Fruit fly (Drosophila melanogaster) whole organism, embryonic: Measurements from ENCODE around the gene Asator.

ENCODE experiments used
- CG10979 ChIP-seq: fragments of 200-800 bp; sonication (Bioruptor generic); optimal IDR thresholded peaks from 2 replicates; lab custom pipeline; 2018; ENCODE audit warnings: missing biosample characterization, mild to moderate bottlenecking, missing genetic modification characterization, moderate library complexity
- CG11695 ChIP-seq: fragments of 200-800 bp; sonication (Bioruptor generic); IDR thresholded peaks from 3 replicates; pipeline ENCODE4 v1.3.6; 2022; ENCODE audit warnings: missing biosample characterization, missing genetic modification characterization
- CG12299 ChIP-seq: fragments of 200-800 bp; sonication (Bioruptor generic); optimal IDR thresholded peaks from 2 replicates; lab custom pipeline; 2018; ENCODE audit warnings: missing biosample characterization, mild to moderate bottlenecking, missing genetic modification characterization
- CG14667 ChIP-seq: fragments of 200-800 bp; sonication (Bioruptor generic); IDR thresholded peaks from 2 replicates; pipeline ENCODE4 v1.3.6; 2022; ENCODE audit warnings: missing biosample characterization, missing genetic modification characterization
- CG14860 ChIP-seq: fragments of 200-800 bp; sonication (Bioruptor generic); IDR thresholded peaks from 3 replicates; pipeline ENCODE4 v1.3.6; 2022; ENCODE audit warnings: missing biosample characterization, missing genetic modification characterization; ENCODE audit not compliant: partially characterized antibody
- CG15601 ChIP-seq: fragments of 200-800 bp; sonication (Bioruptor generic); optimal IDR thresholded peaks from 3 replicates; lab custom pipeline; 2019; ENCODE audit warnings: missing biosample characterization, mild to moderate bottlenecking, missing genetic modification characterization, moderate library complexity
- CG15696 ChIP-seq: fragments of 200-800 bp; sonication (Bioruptor generic); optimal IDR thresholded peaks from 2 replicates; lab custom pipeline; 2019; ENCODE audit warnings: missing biosample characterization, mild to moderate bottlenecking, missing genetic modification characterization, moderate library complexity
- CG16813 ChIP-seq: fragments of 200-800 bp; sonication (Bioruptor generic); IDR thresholded peaks from 3 replicates; pipeline ENCODE4 v1.3.6; 2022; ENCODE audit warnings: missing biosample characterization, missing genetic modification characterization; ENCODE audit not compliant: partially characterized antibody
- CG17186 ChIP-seq: fragments of 200-800 bp; sonication (Bioruptor generic); optimal IDR thresholded peaks from 3 replicates; lab custom pipeline; 2017; ENCODE audit warnings: missing biosample characterization, missing genetic modification reagents, missing genetic modification characterization
- CG17328 ChIP-seq: fragments of 200-800 bp; sonication (Bioruptor generic); IDR thresholded peaks from 2 replicates; pipeline ENCODE4 v1.3.6; 2022; ENCODE audit warnings: missing biosample characterization, missing genetic modification characterization
- CG2129 ChIP-seq: fragments of 200-800 bp; sonication (Bioruptor generic); IDR thresholded peaks from 2 replicates; pipeline ENCODE4 v1.3.6; 2022; ENCODE audit warnings: missing biosample characterization, missing genetic modification characterization; ENCODE audit not compliant: partially characterized antibody
- CG3281 ChIP-seq: fragments of 200-800 bp; sonication (Bioruptor generic); optimal IDR thresholded peaks from 3 replicates; lab custom pipeline; 2017; ENCODE audit warnings: missing biosample characterization, mild to moderate bottlenecking, missing genetic modification characterization
- CG34376 ChIP-seq: fragments of 200-800 bp; sonication (Bioruptor generic); optimal IDR thresholded peaks from 2 replicates; lab custom pipeline; 2018; ENCODE audit warnings: missing biosample characterization, mild to moderate bottlenecking, missing genetic modification characterization
- CG42726 ChIP-seq: fragments of 200-800 bp; sonication (Bioruptor generic); IDR thresholded peaks from 2 replicates; pipeline ENCODE4 v1.3.6; 2022; ENCODE audit warnings: missing biosample characterization, missing genetic modification characterization; ENCODE audit not compliant: partially characterized antibody
- CG4424 ChIP-seq: fragments of 200-800 bp; sonication (Bioruptor generic); optimal IDR thresholded peaks from 3 replicates; lab custom pipeline; 2016; ENCODE audit warnings: missing biosample characterization, missing genetic modification characterization
- CG4854 ChIP-seq: fragments of 200-800 bp; sonication (Bioruptor generic); optimal IDR thresholded peaks from 2 replicates; lab custom pipeline; 2016; ENCODE audit warnings: missing biosample characterization, missing genetic modification characterization, inconsistent platforms
- CG6791 ChIP-seq: fragments of 200-800 bp; sonication (Bioruptor generic); IDR thresholded peaks from 3 replicates; pipeline ENCODE4 v1.3.6; 2022; ENCODE audit warnings: missing biosample characterization, missing genetic modification characterization; ENCODE audit not compliant: partially characterized antibody
- CG8924 ChIP-seq: fragments of 200-800 bp; optimal IDR thresholded peaks from 3 replicates; lab custom pipeline; 2019; ENCODE audit warnings: missing biosample characterization, mild to moderate bottlenecking, missing genetic modification characterization, moderate library complexity
- CTCF ChIP-seq: fragments of 200-800 bp; sonication (Bioruptor generic); optimal IDR thresholded peaks from 2 replicates; lab custom pipeline; 2017; ENCODE audit warnings: missing biosample characterization, mild to moderate bottlenecking, missing genetic modification characterization, moderate library complexity
- Dll ChIP-seq: fragments of 200-800 bp; sonication (Bioruptor generic); IDR thresholded peaks from 4 replicates; pipeline ENCODE4 v1.3.6; 2022; ENCODE audit warnings: missing biosample characterization, missing genetic modification characterization; ENCODE audit not compliant: partially characterized antibody
- Dp ChIP-seq: fragments of 200-800 bp; sonication (Bioruptor generic); optimal IDR thresholded peaks from 2 replicates; lab custom pipeline; 2018; ENCODE audit warnings: missing biosample characterization, mild to moderate bottlenecking, missing genetic modification characterization, moderate library complexity
- E2f2 ChIP-seq: fragments of 200-800 bp; sonication (Bioruptor generic); IDR thresholded peaks from 2 replicates; pipeline ENCODE4 v1.3.6; 2022; ENCODE audit warnings: missing biosample characterization, missing genetic modification characterization
- Eip74EF ChIP-seq, 2 experiments: fragments of 200-800 bp in 1 of 2; fragments of >200 bp in 1 of 2; sonication (Bioruptor generic) in 1 of 2; optimal IDR thresholded peaks; 2 replicates each; lab custom pipeline; 2017 to 2019; ENCODE audit warnings: missing biosample characterization in 2 of 2, missing genetic modification characterization in 2 of 2, mild to moderate bottlenecking in 1 of 2, moderate library complexity in 1 of 2
- Ets97D ChIP-seq: fragments of 200-800 bp; sonication (Bioruptor generic); optimal IDR thresholded peaks from 3 replicates; lab custom pipeline; 2016; ENCODE audit warnings: missing biosample characterization, missing genetic modification characterization
- Hr3 ChIP-seq: fragments of 200-800 bp; sonication (Bioruptor generic); optimal IDR thresholded peaks from 3 replicates; lab custom pipeline; 2016; ENCODE audit warnings: missing biosample characterization, missing genetic modification characterization
- Hsf ChIP-seq: fragments of 200-800 bp; sonication (Bioruptor generic); optimal IDR thresholded peaks from 3 replicates; lab custom pipeline; 2016; ENCODE audit warnings: missing biosample characterization, missing genetic modification characterization
- Myb ChIP-seq: fragments of 200-800 bp; sonication (Bioruptor generic); optimal IDR thresholded peaks from 2 replicates; lab custom pipeline; 2016; ENCODE audit warnings: missing biosample characterization, missing genetic modification characterization
- Nf-YB ChIP-seq: fragments of 200-800 bp; sonication (Bioruptor generic); optimal IDR thresholded peaks from 3 replicates; lab custom pipeline; 2019; ENCODE audit warnings: missing biosample characterization, mild to moderate bottlenecking, missing genetic modification characterization, moderate library complexity
- NfI ChIP-seq: fragments of 200-800 bp; sonication (Bioruptor generic); optimal IDR thresholded peaks from 3 replicates; lab custom pipeline; 2018; ENCODE audit warnings: missing biosample characterization, mild to moderate bottlenecking, missing genetic modification characterization, moderate library complexity
- Side ChIP-seq: fragments of 200-800 bp; sonication (Bioruptor generic); optimal IDR thresholded peaks from 2 replicates; lab custom pipeline; 2016; ENCODE audit warnings: missing biosample characterization, missing genetic modification characterization
- Sox100B ChIP-seq: fragments of 200-800 bp; sonication (Bioruptor generic); optimal IDR thresholded peaks from 3 replicates; lab custom pipeline; 2018; ENCODE audit warnings: missing biosample characterization, mild to moderate bottlenecking, missing genetic modification characterization
- abd-A ChIP-seq: fragments of 200-800 bp; sonication (Bioruptor generic); optimal IDR thresholded peaks from 3 replicates; lab custom pipeline; 2019; ENCODE audit warnings: missing biosample characterization, mild to moderate bottlenecking, missing genetic modification characterization, moderate library complexity
- az2 ChIP-seq: fragments of 200-800 bp; sonication (Bioruptor generic); optimal IDR thresholded peaks from 3 replicates; lab custom pipeline; 2016; ENCODE audit warnings: missing biosample characterization, missing genetic modification characterization
- bbx ChIP-seq: fragments of 200-800 bp; sonication (Bioruptor generic); IDR thresholded peaks from 2 replicates; pipeline ENCODE4 v1.3.6; 2022; ENCODE audit warnings: missing biosample characterization, missing genetic modification characterization; ENCODE audit not compliant: partially characterized antibody
- corto ChIP-seq: fragments of 200-800 bp; sonication (Bioruptor generic); optimal IDR thresholded peaks from 2 replicates; lab custom pipeline; 2016; ENCODE audit warnings: missing biosample characterization, mild to moderate bottlenecking, missing genetic modification characterization, moderate library complexity
- dpn ChIP-seq, 2 experiments: fragments of 200-800 bp; sonication (Bioruptor generic); optimal IDR thresholded peaks; 3 replicates each; lab custom pipeline; 2016; ENCODE audit warnings: missing biosample characterization in 2 of 2, missing genetic modification characterization in 2 of 2
- gsb-n ChIP-seq: fragments of 200-800 bp; sonication (Bioruptor generic); optimal IDR thresholded peaks from 3 replicates; lab custom pipeline; 2018; ENCODE audit warnings: missing biosample characterization, mild to moderate bottlenecking, missing genetic modification characterization
- lilli ChIP-seq: fragments of 200-800 bp; sonication (Bioruptor generic); optimal IDR thresholded peaks from 3 replicates; lab custom pipeline; 2016; ENCODE audit warnings: missing biosample characterization, missing genetic modification characterization
- mirr ChIP-seq: fragments of 200-800 bp; sonication (Bioruptor generic); optimal IDR thresholded peaks from 3 replicates; lab custom pipeline; 2018; ENCODE audit warnings: missing biosample characterization, mild to moderate bottlenecking, missing genetic modification characterization
- onecut ChIP-seq: fragments of 200-800 bp; sonication (Bioruptor generic); IDR thresholded peaks from 2 replicates; pipeline ENCODE4 v1.3.6; 2022; ENCODE audit warnings: missing biosample characterization, missing genetic modification characterization
- p53 ChIP-seq: fragments of 200-800 bp; sonication (Bioruptor generic); optimal IDR thresholded peaks from 2 replicates; lab custom pipeline; 2016; ENCODE audit warnings: missing biosample characterization, missing genetic modification characterization
- pita ChIP-seq: fragments of 200-800 bp; sonication (Bioruptor generic); optimal IDR thresholded peaks from 2 replicates; lab custom pipeline; 2017; ENCODE audit warnings: missing biosample characterization, mild to moderate bottlenecking, missing genetic modification characterization
- row ChIP-seq: fragments of 200-800 bp; sonication (Bioruptor generic); IDR thresholded peaks from 3 replicates; pipeline ENCODE4 v1.3.6; 2022; ENCODE audit warnings: missing biosample characterization, missing genetic modification characterization
- sens-2 ChIP-seq: fragments of 200-800 bp; sonication (Bioruptor generic); IDR thresholded peaks from 2 replicates; pipeline ENCODE4 v1.3.6; 2022; ENCODE audit warnings: missing biosample characterization, missing genetic modification characterization
- ssp ChIP-seq: fragments of 200-800 bp; sonication (Bioruptor generic); IDR thresholded peaks from 2 replicates; pipeline ENCODE4 v1.3.6; 2022; ENCODE audit warnings: missing biosample characterization, missing genetic modification characterization
- tgo ChIP-seq: fragments of 200-800 bp; sonication (Bioruptor generic); IDR thresholded peaks from 3 replicates; pipeline ENCODE4 v1.3.6; 2022; ENCODE audit warnings: missing biosample characterization, missing genetic modification characterization
- trem ChIP-seq: fragments of 200-800 bp; optimal IDR thresholded peaks from 3 replicates; lab custom pipeline; 2019; ENCODE audit warnings: missing biosample characterization, mild to moderate bottlenecking, missing genetic modification characterization, moderate library complexity
- trh ChIP-seq: fragments of 200-800 bp; sonication (Bioruptor generic); optimal IDR thresholded peaks from 2 replicates; lab custom pipeline; 2016; ENCODE audit warnings: missing biosample characterization, missing genetic modification characterization
- vvl ChIP-seq: fragments of 200-800 bp; sonication (Bioruptor generic); IDR thresholded peaks from 2 replicates; pipeline ENCODE4 v1.3.6; 2022; ENCODE audit warnings: missing biosample characterization, missing genetic modification characterization
- zen ChIP-seq: fragments of 200-800 bp; sonication (Bioruptor generic); optimal IDR thresholded peaks from 3 replicates; lab custom pipeline; 2018; ENCODE audit warnings: missing biosample characterization, mild to moderate bottlenecking, missing genetic modification characterization, moderate library complexity

The Asator gene

DNA sequence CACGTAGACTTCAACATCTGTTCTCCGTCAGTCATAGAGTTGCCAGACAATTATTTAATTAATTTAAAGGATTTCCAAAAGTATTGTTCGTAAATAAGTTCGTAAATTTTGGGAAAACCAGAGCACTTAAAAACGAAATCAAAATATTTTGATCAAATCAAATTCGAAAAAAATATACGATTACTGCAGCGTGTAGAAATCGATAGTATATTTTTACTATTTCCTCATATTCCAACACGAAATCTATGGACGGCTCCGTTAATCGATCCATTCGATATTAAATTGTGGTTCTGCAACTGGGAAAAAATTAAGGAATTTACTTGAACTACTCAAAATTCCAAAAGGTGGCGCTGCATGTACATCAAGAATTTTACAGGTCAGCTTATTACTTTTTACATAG, 2.4 kb downstream of the Asator start (continued):
- TF ChIP-seq CG16813 (GFP tag; lab: Robert Waterston, UW) (peak; percentile 94), tgo (GFP tag; lab: Robert Waterston, UW) (0 out of 3 replicates have a peak, but pooled peaks have one; percentile 33), CG8924 (peak; percentile 32), CG4424 (peak; percentile 8), gsb-n (peak; percentile 19), Eip74EF (GFP tag; optimal IDR thresholded peaks at IDR 0.05; lab: Kevin White, UChicago) (peak in 1 of 2 experiments; percentile 37), abd-A (peak; percentile 61), CG2129 (GFP tag; lab: Robert Waterston, UW) (peak; percentile 84), CG10979 (tag; lab: Kevin White, UChicago) (peak; percentile 40), CG42726 (GFP tag; lab: Robert Waterston, UW) (peak; percentile 95; the same call in 1 of the 2 replicates), CG17186 (peak; percentile 13), onecut (GFP tag; lab: Robert Waterston, UW) (peak; percentile 39), CG3281 (GFP tag; lab: Kevin White, UChicago) (peak; percentile 18), CG4854 (GFP tag; lab: Kevin White, UChicago) (peak; percentile 39), vvl (GFP tag; lab: Robert Waterston, UW) (no peak; the same call in 1 of the 2 replicates), p53 (peak; percentile 59), bbx (GFP tag; lab: Robert Waterston, UW) (peak; percentile 95), trh (GFP tag; lab: Kevin White, UChicago) (no peak), az2 (peak; percentile 48), Dp (GFP tag; lab: Kevin White, UChicago) (peak; percentile 81), CG34376 (peak; percentile 20), Ets97D (GFP tag; lab: Kevin White, UChicago) (peak; percentile 95), sens-2 (GFP tag; lab: Robert Waterston, UW) (no peak), ssp (GFP tag; lab: Robert Waterston, UW) (no peak; the same call in 1 of the 2 replicates), CG15696 (tag; lab: Kevin White, UChicago) (peak; percentile 33), lilli (peak; percentile 58), NfI (GFP tag; lab: Kevin White, UChicago) (peak; percentile 42), dpn (GFP tag; optimal IDR thresholded peaks at IDR 0.05; lab: Kevin White, UChicago) (peak; percentile 42 to 57), Dll (peak; percentile 96), CG14667 (GFP tag; lab: Robert Waterston, UW) (no peak), CG6791 (peak; percentile 97), CG17328 (GFP tag; lab: Robert Waterston, UW) (peak; percentile 38), pita (GFP tag; lab: Kevin White, UChicago) (peak; percentile 92), CG15601 (tag; lab: Kevin White, UChicago) (peak; percentile 55), row (GFP tag; lab: Robert Waterston, UW) (peak; percentile 67), Hr3 (GFP tag; lab: Kevin White, UChicago) (peak; percentile 39), Sox100B (peak; percentile 14), E2f2 (GFP tag; lab: Robert Waterston, UW) (peak; percentile 84), Hsf (peak; percentile 55), CTCF (GFP tag; lab: Kevin White, UChicago) (peak; percentile 97), mirr (GFP tag; lab: Kevin White, UChicago) (no peak), Myb (GFP tag; lab: Kevin White, UChicago) (peak; percentile 79), Nf-YB (GFP tag; lab: Kevin White, UChicago) (peak; percentile 32), trem (tag; lab: Kevin White, UChicago) (peak; percentile 81), CG11695 (GFP tag; lab: Robert Waterston, UW) (0 out of 3 replicates have a peak, but pooled peaks have one; percentile 30), Side (no peak), corto (GFP tag; lab: Kevin White, UChicago) (no peak), CG14860 (peak; percentile 93), CG12299 (no peak), zen (tag; lab: Kevin White, UChicago) (peak; percentile 74)
